Fruit fly (Drosophila melanogaster): ENCODE data around the gene CG17801.

DNA sequence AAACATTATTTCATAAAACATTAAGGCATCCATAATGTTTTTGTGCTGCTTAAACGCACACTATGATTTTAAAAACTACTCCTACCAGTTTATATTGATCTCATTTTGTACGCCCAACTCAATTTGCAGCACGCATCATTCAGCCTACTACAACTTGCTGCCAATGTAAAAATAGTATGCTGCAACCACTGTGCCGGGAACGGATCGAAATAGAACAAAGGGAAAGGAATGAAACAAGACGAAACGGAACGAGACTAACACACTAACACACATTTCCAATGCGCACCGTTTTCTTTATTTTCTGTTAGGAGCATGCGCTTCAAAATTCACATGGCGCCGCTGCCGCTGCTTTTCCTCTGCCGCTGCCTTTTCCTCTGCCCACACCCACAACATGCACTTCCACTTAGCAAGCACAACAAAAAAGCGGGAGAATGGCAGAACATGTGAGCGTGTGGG is 29.9 kb downstream of the CG17801 start:
- TF ChIP-seq dmrt93B (GFP tag; optimal IDR thresholded peaks at IDR 0.05) (no peak), Hr78 (GFP tag; optimal IDR thresholded peaks at IDR 0.05) (no peak), Dfd (GFP tag; optimal IDR thresholded peaks at IDR 0.05) (no peak)
